7 fruit fly cellular contexts compared by ENCODE assay signal in the genomic region with DNA sequence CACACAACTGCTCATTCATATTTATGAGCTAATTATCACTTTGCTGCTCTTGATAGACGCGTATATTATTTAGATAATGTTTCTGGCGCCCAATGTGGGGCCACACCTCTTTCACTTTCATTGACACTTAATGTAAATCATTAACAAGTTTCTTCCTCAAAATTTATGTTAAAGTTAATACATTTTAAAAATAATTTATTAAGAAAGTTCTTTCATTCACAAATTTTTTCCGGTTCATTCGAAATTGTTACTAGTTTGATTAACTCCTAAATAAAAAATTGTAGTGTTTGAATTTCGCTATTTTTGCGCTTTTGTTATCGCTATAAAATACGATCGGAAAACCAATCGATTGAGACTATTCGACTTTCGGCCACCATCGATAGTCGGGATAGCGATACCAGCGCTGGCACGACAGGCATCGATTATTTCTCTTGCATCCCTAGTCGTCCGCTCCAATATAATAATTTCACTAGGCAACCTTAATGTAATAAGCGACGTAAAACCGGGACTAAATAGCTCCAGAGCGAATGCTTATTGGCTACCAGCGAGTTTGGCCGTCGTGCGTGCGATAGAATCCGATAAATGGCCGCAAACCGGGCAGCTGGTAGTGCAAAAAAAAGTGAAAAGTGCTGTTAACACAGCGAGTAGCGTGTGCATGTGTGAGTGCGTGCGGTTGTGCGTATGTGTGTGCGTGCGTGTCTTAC.
A peak's percentile ranks its signal among the peaks of the same experiment; 100 is the strongest.
TF ChIP-seq lines count a peak whose summit lies in the region.

A gene (plus strand): TSS at position 417 of the 704 bp plus-strand sequence.

- TF ChIP-seq CTCF in whole organism, embryonic (GFP tag; optimal IDR thresholded peaks at IDR 0.05; lab: Kevin White, UChicago): no peak

TF ChIP-seq in Kc167, 6 proteins besides CTCF, POLR2A, EP300 and RAD21:
- TF ChIP-seq ttk (optimal IDR thresholded peaks at IDR 0.05; lab: Kevin White, UChicago): no peak
- peak; percentile 60 for TF ChIP-seq psq (optimal IDR thresholded peaks at IDR 0.05; lab: Kevin White, UChicago)
- TF ChIP-seq Myc (optimal IDR thresholded peaks at IDR 0.05; lab: Kevin White, UChicago): no peak
- TF ChIP-seq Sin3A (optimal IDR thresholded peaks at IDR 0.05; lab: Kevin White, UChicago): no peak
- no peak for TF ChIP-seq h (optimal IDR thresholded peaks at IDR 0.05; lab: Kevin White, UChicago)
TF ChIP-seq in Kc167: peak in this region for 1.

TF ChIP-seq in whole organism, 6 proteins besides CTCF, POLR2A, EP300 and RAD21:
- TF ChIP-seq pan (optimal IDR thresholded peaks at IDR 0.05; lab: Kevin White, UChicago) (peak; percentile 9), Dll (optimal IDR thresholded peaks at IDR 0.05; lab: Kevin White, UChicago) (no peak), psq (optimal IDR thresholded peaks at IDR 0.05; lab: Kevin White, UChicago) (no peak), usp (GFP tag; optimal IDR thresholded peaks at IDR 0.05; lab: Kevin White, UChicago) (no peak)

TF ChIP-seq in whole organism, adult, 20 proteins besides CTCF, POLR2A, EP300 and RAD21:
- TF ChIP-seq bab1 (GFP tag; optimal IDR thresholded peaks at IDR 0.05; lab: Kevin White, UChicago) (no peak), Hr96 (GFP tag; optimal IDR thresholded peaks at IDR 0.05; lab: Kevin White, UChicago) (peak; percentile 0), ovo (GFP tag; optimal IDR thresholded peaks at IDR 0.05; lab: Kevin White, UChicago) (no peak), cic (GFP tag; optimal IDR thresholded peaks at IDR 0.05; lab: Kevin White, UChicago) (no peak), CG5204 (GFP tag; optimal IDR thresholded peaks at IDR 0.05; lab: Kevin White, UChicago) (no peak), pad (GFP tag; optimal IDR thresholded peaks at IDR 0.05; lab: Kevin White, UChicago) (no peak), tj (GFP tag; optimal IDR thresholded peaks at IDR 0.05; lab: Kevin White, UChicago) (peak; percentile 2), CG1620 (GFP tag; optimal IDR thresholded peaks at IDR 0.05; lab: Kevin White, UChicago) (no peak), Mnt (GFP tag; optimal IDR thresholded peaks at IDR 0.05; lab: Kevin White, UChicago) (peak; percentile 30), toe (GFP tag; optimal IDR thresholded peaks at IDR 0.05; lab: Kevin White, UChicago) (no peak), CG7045 (GFP tag; optimal IDR thresholded peaks at IDR 0.05; lab: Kevin White, UChicago) (peak; percentile 18), kay (GFP tag; lab: Kevin White, UChicago; ENCODE audit: borderline replicate concordance) (no peak)

TF ChIP-seq in whole organism, embryonic, 481 proteins besides CTCF, POLR2A, EP300 and RAD21 (continues in another document):
- TF ChIP-seq CG7839 (tag; optimal IDR thresholded peaks at IDR 0.05; lab: Kevin White, UChicago) (no peak), ERR (GFP tag; optimal IDR thresholded peaks at IDR 0.05; lab: Kevin White, UChicago) (no peak), CG12236 (GFP tag; optimal IDR thresholded peaks at IDR 0.05; lab: Kevin White, UChicago) (no peak), Dp (GFP tag; optimal IDR thresholded peaks at IDR 0.05; lab: Kevin White, UChicago) (peak; percentile 90), sna (GFP tag; IDR thresholded peaks at IDR 0.05; lab: Robert Waterston, UW; ENCODE audit: partially characterized antibody) (peak; percentile 90), knrl (GFP tag; IDR thresholded peaks at IDR 0.05; lab: Robert Waterston, UW; ENCODE audit: partially characterized antibody) (peak; percentile 94), CG17361 (GFP tag; IDR thresholded peaks at IDR 0.05; lab: Robert Waterston, UW) (peak; percentile 94; the same call in 2 of the 3 replicates), CG10267 (tag; optimal IDR thresholded peaks at IDR 0.05; lab: Kevin White, UChicago) (peak; percentile 53), nerfin-1 (tag; optimal IDR thresholded peaks at IDR 0.05; lab: Kevin White, UChicago) (peak; percentile 32), jumu (GFP tag; optimal IDR thresholded peaks at IDR 0.05; lab: Kevin White, UChicago) (peak; percentile 14), Opbp (GFP tag; IDR thresholded peaks at IDR 0.05; lab: Robert Waterston, UW; ENCODE audit: partially characterized antibody) (peak; percentile 96), grn (GFP tag; optimal IDR thresholded peaks at IDR 0.05; lab: Kevin White, UChicago) (no peak), Blimp-1 (GFP tag; optimal IDR thresholded peaks at IDR 0.05; lab: Kevin White, UChicago) (peak; percentile 76), row (GFP tag; IDR thresholded peaks at IDR 0.05; lab: Robert Waterston, UW) (peak; percentile 14; the same call in 1 of the 3 replicates), Sry-δ (GFP tag; optimal IDR thresholded peaks at IDR 0.05; lab: Kevin White, UChicago) (peak; percentile 93)

TF ChIP-seq in whole organism, prepupa, 60 proteins besides CTCF, POLR2A, EP300 and RAD21:
- no peak for TF ChIP-seq CG8319 (GFP tag; optimal IDR thresholded peaks at IDR 0.05; lab: Kevin White, UChicago)
- peak; percentile 73 for TF ChIP-seq Blimp-1 (GFP tag; optimal IDR thresholded peaks at IDR 0.05; lab: Kevin White, UChicago)
- peak; percentile 26 for TF ChIP-seq fkh (GFP tag; optimal IDR thresholded peaks at IDR 0.05; lab: Kevin White, UChicago)

TF ChIP-seq in whole organism, pupa, 21 proteins besides CTCF, POLR2A, EP300 and RAD21:
- TF ChIP-seq Pif1A (GFP tag; optimal IDR thresholded peaks at IDR 0.05; lab: Kevin White, UChicago): no peak
- TF ChIP-seq D1 (tag; optimal IDR thresholded peaks at IDR 0.05; lab: Kevin White, UChicago): no peak
- peak; percentile 44 for TF ChIP-seq EcR (GFP tag; optimal IDR thresholded peaks at IDR 0.05; lab: Kevin White, UChicago)

TF ChIP-seq in whole organism, wandering third instar larva, 38 proteins besides CTCF, POLR2A, EP300 and RAD21:
- no peak for TF ChIP-seq dmrt93B (GFP tag; optimal IDR thresholded peaks at IDR 0.05; lab: Kevin White, UChicago)
- no peak for TF ChIP-seq Vsx2 (GFP tag; optimal IDR thresholded peaks at IDR 0.05; lab: Kevin White, UChicago; ENCODE audit: partially characterized antibody)
- TF ChIP-seq h (GFP tag; optimal IDR thresholded peaks at IDR 0.05; lab: Kevin White, UChicago): peak; percentile 19
- TF ChIP-seq CG32264 (GFP tag; optimal IDR thresholded peaks at IDR 0.05; lab: Kevin White, UChicago): no peak
- no peak for TF ChIP-seq Hnf4 (GFP tag; optimal IDR thresholded peaks at IDR 0.05; lab: Kevin White, UChicago)
- TF ChIP-seq Abd-B (GFP tag; optimal IDR thresholded peaks at IDR 0.05; lab: Kevin White, UChicago): no peak
- no peak for TF ChIP-seq Jra (GFP tag; optimal IDR thresholded peaks at IDR 0.05; lab: Kevin White, UChicago)
- TF ChIP-seq Dfd (GFP tag; optimal IDR thresholded peaks at IDR 0.05; lab: Kevin White, UChicago): no peak
- no peak for TF ChIP-seq pan (optimal IDR thresholded peaks at IDR 0.05; lab: Kevin White, UChicago)
- no peak for TF ChIP-seq Sp1 (GFP tag; optimal IDR thresholded peaks at IDR 0.05; lab: Kevin White, UChicago)
- no peak for TF ChIP-seq dl (GFP tag; optimal IDR thresholded peaks at IDR 0.05; lab: Kevin White, UChicago; ENCODE audit: insufficient read depth in 1 of 2, partially characterized antibody in 2 of 2)
- peak; percentile 11 for TF ChIP-seq N (GFP tag; optimal IDR thresholded peaks at IDR 0.05; lab: Kevin White, UChicago)
- peak; percentile 48 for TF ChIP-seq Hr83 (GFP tag; optimal IDR thresholded peaks at IDR 0.05; lab: Kevin White, UChicago; ENCODE audit: poor library complexity, severe bottlenecking)
- no peak for TF ChIP-seq Mio (GFP tag; optimal IDR thresholded peaks at IDR 0.05; lab: Kevin White, UChicago)
- no peak for TF ChIP-seq ey (GFP tag; optimal IDR thresholded peaks at IDR 0.05; lab: Kevin White, UChicago)
- TF ChIP-seq psq (GFP tag; optimal IDR thresholded peaks at IDR 0.05; lab: Kevin White, UChicago): no peak
TF ChIP-seq in whole organism, wandering third instar larva: peak in this region for 3.
